Worm (Caenorhabditis elegans) whole organism, midembryonic: ENCODE measurements around the gene F35H8.2.

Experiments used
- T22C8.4 ChIP-seq: fragments of 200-800 bp; sonication (Bioruptor generic); IDR thresholded peaks from 2 replicates; pipeline ENCODE4 v1.3.6; 2022; ENCODE audit warnings: missing genetic modification characterization, missing compliant biosample characterization
- cog-1 ChIP-seq: sonication (generic microtip); optimal IDR thresholded peaks from 2 replicates; lab custom pipeline; 2016; ENCODE audit warnings: missing genetic modification characterization, missing compliant biosample characterization
- flt-1 ChIP-seq: fragments of 200-800 bp; sonication (Bioruptor generic); IDR thresholded peaks from 2 replicates; pipeline ENCODE4 v1.3.6; 2022; ENCODE audit warnings: missing genetic modification characterization, missing compliant biosample characterization
- klf-2 ChIP-seq: fragments of 200-800 bp; sonication (Bioruptor generic); conservative IDR thresholded peaks from 2 replicates; pipeline ENCODE4 v1.3.6; 2022; ENCODE audit warnings: missing genetic modification reagents, missing genetic modification characterization, missing compliant biosample characterization
- med-1 ChIP-seq: sonication (generic microtip); optimal IDR thresholded peaks from 2 replicates; lab custom pipeline; 2017; ENCODE audit warnings: missing genetic modification characterization, mild to moderate bottlenecking, missing compliant biosample characterization, antibody characterized with exemption, missing genetic modification reagents; ENCODE audit not compliant: insufficient read depth
- ref-1 ChIP-seq: fragments of 200-800 bp; sonication (Bioruptor generic); conservative IDR thresholded peaks from 2 replicates; pipeline ENCODE4 v1.3.6; 2022; ENCODE audit warnings: missing genetic modification reagents, missing genetic modification characterization, missing compliant biosample characterization
- tab-1 ChIP-seq: fragments of 200-800 bp; sonication (Bioruptor generic); IDR thresholded peaks from 2 replicates; pipeline ENCODE4 v1.3.6; 2022; ENCODE audit warnings: missing genetic modification characterization, missing compliant biosample characterization
- ztf-23 ChIP-seq: fragments of 200-800 bp; sonication (Bioruptor generic); IDR thresholded peaks from 2 replicates; pipeline ENCODE4 v1.3.6; 2022; ENCODE audit warnings: missing genetic modification reagents, missing genetic modification characterization, missing compliant biosample characterization
- ztf-29 ChIP-seq: fragments of 200-800 bp; sonication (Bioruptor generic); IDR thresholded peaks from 2 replicates; pipeline ENCODE4 v1.3.6; 2022; ENCODE audit warnings: missing genetic modification reagents, missing genetic modification characterization, missing compliant biosample characterization

The F35H8.2 gene

DNA sequence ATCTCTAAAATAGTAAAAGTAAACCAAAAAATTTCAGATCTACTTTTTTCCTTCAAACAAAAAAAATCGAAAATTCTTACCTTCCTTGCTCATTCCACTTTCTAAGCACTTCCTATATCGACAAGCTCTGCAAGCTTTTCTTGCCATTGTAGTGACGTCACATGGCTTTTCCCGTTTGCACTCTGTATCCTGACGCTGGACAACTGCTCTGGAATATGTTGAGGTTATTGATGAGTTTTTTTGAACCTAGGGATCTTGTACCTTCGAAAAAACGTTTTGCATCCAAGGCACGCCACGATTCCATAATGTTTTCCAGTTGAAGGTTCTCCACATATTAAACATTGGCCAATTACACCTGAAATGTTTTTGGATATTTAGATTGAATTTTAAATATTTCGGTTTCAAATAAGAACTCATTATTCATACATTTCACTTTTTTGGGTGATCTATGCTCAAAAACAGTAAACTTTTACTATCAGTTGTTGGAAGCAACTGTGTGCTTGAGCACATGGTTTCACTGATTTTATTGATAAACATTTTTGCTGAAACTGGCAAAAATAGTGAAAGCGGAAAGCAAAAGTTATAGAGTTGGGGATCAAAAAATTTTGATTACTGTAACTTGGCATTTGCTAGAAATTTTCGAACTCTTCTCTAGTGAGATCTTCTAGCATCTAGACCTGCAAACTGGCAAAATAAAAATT lies 44.9 kb downstream of the F35H8.2 start:
- TF ChIP-seq T22C8.4 (GFP tag; lab: Robert Waterston, UW): no peak
- TF ChIP-seq tab-1: no peak
- TF ChIP-seq ref-1: no peak
- TF ChIP-seq med-1 (GFP tag; lab: Kevin White, UChicago): no peak
- no peak for TF ChIP-seq ztf-29 (GFP tag; lab: Robert Waterston, UW)
- TF ChIP-seq flt-1: no peak
- no peak for TF ChIP-seq ztf-23 (GFP tag; lab: Robert Waterston, UW)
- no peak for TF ChIP-seq cog-1 (tag; lab: Kevin White, UChicago)
- no peak for TF ChIP-seq klf-2 (GFP tag; lab: Robert Waterston, UW)

DNA sequence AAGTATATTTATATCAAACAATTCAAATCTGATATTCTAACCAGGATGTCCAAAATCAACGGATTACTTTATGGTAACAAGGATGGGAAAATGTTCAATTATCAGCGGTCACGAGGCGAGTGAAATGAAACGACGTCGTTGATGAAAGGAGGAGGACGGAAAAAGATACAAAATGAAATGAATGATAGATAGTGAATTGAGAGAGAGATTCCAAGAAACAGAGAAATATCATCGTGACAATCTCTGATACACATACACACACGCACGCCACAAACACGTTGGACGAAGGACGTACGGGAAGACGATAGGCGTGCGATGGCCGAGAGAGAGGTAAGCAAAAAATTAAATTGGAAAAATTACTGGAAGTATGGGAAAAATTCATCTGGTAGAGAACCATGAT lies 45.8 kb downstream of the F35H8.2 start:
- no peak for TF ChIP-seq ztf-23 (GFP tag; lab: Robert Waterston, UW)
- no peak for TF ChIP-seq med-1 (GFP tag; lab: Kevin White, UChicago)
- TF ChIP-seq flt-1: no peak
- no peak for TF ChIP-seq klf-2 (GFP tag; lab: Robert Waterston, UW)
- no peak for TF ChIP-seq ztf-29 (GFP tag; lab: Robert Waterston, UW)
- TF ChIP-seq tab-1: no peak
- TF ChIP-seq cog-1 (tag; lab: Kevin White, UChicago): no peak
- TF ChIP-seq T22C8.4 (GFP tag; lab: Robert Waterston, UW): no peak
- TF ChIP-seq ref-1: no peak

ce11 chrII:9601679-9602078 lies 46.4 kb downstream of the F35H8.2 start:
- TF ChIP-seq klf-2 (GFP tag; lab: Robert Waterston, UW) (no peak), T22C8.4 (GFP tag; lab: Robert Waterston, UW) (no peak), flt-1 (no peak), ztf-29 (GFP tag; lab: Robert Waterston, UW) (no peak), ztf-23 (GFP tag; lab: Robert Waterston, UW) (no peak), ref-1 (no peak), tab-1 (no peak), cog-1 (tag; lab: Kevin White, UChicago) (no peak), med-1 (GFP tag; lab: Kevin White, UChicago) (no peak)

- no peak for TF ChIP-seq ztf-29 (GFP tag; lab: Robert Waterston, UW)
- no peak for TF ChIP-seq ztf-23 (GFP tag; lab: Robert Waterston, UW)
Observed at ce11 chrII:9602566-9602965, 47.3 kb downstream of the F35H8.2 start.

DNA sequence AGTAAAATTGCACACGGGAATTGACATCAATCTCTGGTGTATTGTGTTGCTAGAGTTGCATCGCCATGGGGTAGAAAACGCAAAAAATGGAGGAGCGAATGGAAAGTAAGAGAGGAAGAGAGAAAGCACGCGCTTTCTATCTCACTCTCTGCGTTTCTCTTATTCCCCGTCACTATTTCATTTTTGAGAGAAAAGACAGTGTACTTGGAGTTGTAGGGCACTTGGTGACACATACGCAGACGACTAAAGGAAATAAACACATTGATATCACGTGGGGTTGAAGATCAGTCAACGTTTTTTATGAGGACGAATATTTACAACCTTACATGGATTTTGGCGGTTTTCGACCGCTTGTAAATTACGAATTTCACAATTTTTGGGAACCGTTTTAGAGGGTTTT lies 48.1 kb downstream of the F35H8.2 start:
- TF ChIP-seq ref-1 (no peak), cog-1 (tag; lab: Kevin White, UChicago) (peak; percentile 69), tab-1 (no peak), flt-1 (no peak)

DNA sequence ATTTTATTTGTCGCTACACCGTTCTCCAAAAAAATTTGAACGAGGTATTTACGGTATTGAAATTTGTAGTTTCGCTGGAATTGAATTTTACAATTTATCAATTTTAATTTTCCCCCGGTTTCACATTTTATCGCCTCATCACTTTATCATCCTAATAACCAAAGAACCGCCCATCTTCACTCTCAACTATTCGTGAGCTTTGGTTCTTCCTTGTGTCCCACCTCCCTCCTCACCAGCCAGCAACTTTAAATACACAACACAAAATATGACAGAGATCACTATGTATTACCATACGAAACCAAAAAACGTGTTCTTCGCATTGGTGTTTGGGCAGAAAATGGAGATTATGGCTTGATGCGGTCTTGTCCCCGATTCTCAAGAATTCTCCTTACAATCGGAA lies 48.8 kb downstream of the F35H8.2 start:
- TF ChIP-seq flt-1: no peak
- no peak for TF ChIP-seq med-1 (GFP tag; lab: Kevin White, UChicago)
- TF ChIP-seq ztf-29 (GFP tag; lab: Robert Waterston, UW): no peak
- no peak for TF ChIP-seq klf-2 (GFP tag; lab: Robert Waterston, UW)
- TF ChIP-seq tab-1: no peak
- no peak for TF ChIP-seq ref-1
- TF ChIP-seq T22C8.4 (GFP tag; lab: Robert Waterston, UW): no peak
- TF ChIP-seq cog-1 (tag; lab: Kevin White, UChicago): no peak
- no peak for TF ChIP-seq ztf-23 (GFP tag; lab: Robert Waterston, UW)

- TF ChIP-seq ztf-29 (GFP tag; lab: Robert Waterston, UW) (no peak), flt-1 (no peak), tab-1 (no peak), ztf-23 (GFP tag; lab: Robert Waterston, UW) (no peak), cog-1 (tag; lab: Kevin White, UChicago) (no peak), klf-2 (GFP tag; lab: Robert Waterston, UW) (no peak), ref-1 (no peak), T22C8.4 (GFP tag; lab: Robert Waterston, UW) (no peak), med-1 (GFP tag; lab: Kevin White, UChicago) (no peak)
Observed at ce11 chrII:9604685-9605084, 49.4 kb downstream of the F35H8.2 start.

ce11 chrII:9605336-9605735 lies 50.0 kb downstream of the F35H8.2 start, which contains the start of gene nhr-19:
nhr-19 (minus strand) TSS chrII:9605526.
- TF ChIP-seq T22C8.4 (GFP tag; lab: Robert Waterston, UW) (no peak), klf-2 (GFP tag; lab: Robert Waterston, UW) (no peak), med-1 (GFP tag; lab: Kevin White, UChicago) (no peak), ztf-23 (GFP tag; lab: Robert Waterston, UW) (no peak), flt-1 (no peak), tab-1 (no peak), cog-1 (tag; lab: Kevin White, UChicago) (no peak), ref-1 (no peak), ztf-29 (GFP tag; lab: Robert Waterston, UW) (no peak)

DNA sequence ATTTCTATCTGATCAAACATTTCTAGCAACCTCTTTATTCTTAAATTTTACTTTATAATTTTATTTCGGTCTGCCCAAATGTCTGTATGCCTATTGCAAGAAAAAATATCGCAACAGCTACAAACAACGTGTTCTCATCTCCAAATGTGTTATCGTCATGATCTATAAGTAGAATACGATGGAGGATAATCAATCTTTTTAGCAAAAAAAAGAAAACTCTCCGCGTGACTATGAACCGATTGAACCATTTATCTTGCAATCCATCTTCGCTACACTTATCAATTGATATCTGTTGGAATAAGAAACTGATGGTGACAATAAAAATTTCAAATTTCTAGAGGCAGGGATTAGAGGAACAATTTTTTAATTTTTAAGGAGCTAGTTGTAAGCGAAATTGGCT lies 50.7 kb downstream of the F35H8.2 start:
- no peak for TF ChIP-seq tab-1
- TF ChIP-seq klf-2 (GFP tag; lab: Robert Waterston, UW): no peak
- TF ChIP-seq ztf-23 (GFP tag; lab: Robert Waterston, UW): no peak
- no peak for TF ChIP-seq T22C8.4 (GFP tag; lab: Robert Waterston, UW)
- no peak for TF ChIP-seq ztf-29 (GFP tag; lab: Robert Waterston, UW)
- no peak for TF ChIP-seq flt-1
- no peak for TF ChIP-seq med-1 (GFP tag; lab: Kevin White, UChicago)

DNA sequence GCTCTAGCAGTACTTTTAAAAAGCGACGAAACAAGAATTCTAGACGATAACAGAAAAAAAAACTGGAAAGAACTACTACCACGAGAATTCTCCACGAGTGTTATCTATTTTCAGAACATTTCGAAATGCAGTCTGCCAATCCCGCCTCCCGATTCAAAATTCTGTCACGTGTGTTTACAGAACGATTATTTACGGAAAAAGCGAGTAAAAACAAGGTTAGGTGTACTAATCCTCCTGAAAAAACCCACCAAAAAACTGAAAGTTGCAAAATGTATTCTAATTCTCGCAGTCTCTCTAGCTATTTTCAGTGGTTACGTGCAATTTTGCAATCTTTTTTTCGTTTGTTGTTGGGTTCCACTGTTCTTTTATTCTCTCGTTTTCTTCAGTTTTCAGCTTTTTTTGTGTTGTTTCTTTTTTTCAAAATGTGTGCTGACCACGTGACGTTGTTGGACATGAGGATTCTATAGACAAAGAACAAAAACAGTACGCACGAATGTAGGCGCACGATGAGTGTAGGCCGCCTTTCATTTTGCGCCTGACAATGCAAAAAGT lies 51.3 kb downstream of the F35H8.2 start:
- no peak for TF ChIP-seq T22C8.4 (GFP tag; lab: Robert Waterston, UW)
- no peak for TF ChIP-seq flt-1
- TF ChIP-seq ref-1: no peak
- TF ChIP-seq ztf-23 (GFP tag; lab: Robert Waterston, UW): no peak
- no peak for TF ChIP-seq ztf-29 (GFP tag; lab: Robert Waterston, UW)
- no peak for TF ChIP-seq klf-2 (GFP tag; lab: Robert Waterston, UW)
- TF ChIP-seq cog-1 (tag; lab: Kevin White, UChicago): no peak
- no peak for TF ChIP-seq med-1 (GFP tag; lab: Kevin White, UChicago)
- TF ChIP-seq tab-1: no peak
